Fruit fly (Drosophila melanogaster) whole organism: Measurements from ENCODE around the gene CG5515.

Source experiments
- CG8478 ChIP-seq: fragments of >200 bp; optimal IDR thresholded peaks from 2 replicates; lab custom pipeline; 2018; ENCODE audit warnings: inconsistent platforms
- Dll ChIP-seq: fragments of >200 bp; optimal IDR thresholded peaks from 2 replicates; lab custom pipeline; 2017
- EcR ChIP-seq, 2 experiments: fragments of >200 bp; optimal IDR thresholded peaks; 2 replicates each; lab custom pipeline; 2017; ENCODE audit warnings: missing biosample characterization in 2 of 2, missing genetic modification characterization in 2 of 2, missing genetic modification reagents in 2 of 2
- pan ChIP-seq: fragments of >200 bp; optimal IDR thresholded peaks from 2 replicates; lab custom pipeline; 2017
- psq ChIP-seq: fragments of >200 bp; optimal IDR thresholded peaks from 2 replicates; lab custom pipeline; 2017
- usp ChIP-seq: fragments of >200 bp; optimal IDR thresholded peaks from 2 replicates; lab custom pipeline; 2017; ENCODE audit warnings: missing biosample characterization, missing genetic modification characterization, mixed read lengths

dm6 chr3R:24172379-24172778 lies 16.3 kb downstream of the CG5515 start, which contains the start of gene CG13606:
- no peak for TF ChIP-seq usp (GFP tag; lab: Kevin White, UChicago)
- no peak for TF ChIP-seq CG8478 (lab: Kevin White, UChicago)
- no peak for TF ChIP-seq Dll (lab: Kevin White, UChicago)
- TF ChIP-seq psq (lab: Kevin White, UChicago): no peak
- no peak for TF ChIP-seq EcR (GFP tag; optimal IDR thresholded peaks at IDR 0.05; lab: Kevin White, UChicago)
- TF ChIP-seq pan: no peak
